Worm (Caenorhabditis elegans) whole organism, L1 larva: ENCODE results near the gene C14B9.8.

Source experiments
- C34B4.2 ChIP-seq: sonication (generic microtip); optimal IDR thresholded peaks from 2 replicates; lab custom pipeline; 2017; ENCODE audit warnings: mild to moderate bottlenecking, missing genetic modification characterization, missing compliant biosample characterization
- F16B12.6 ChIP-seq: fragments of 150-350 bp; optimal IDR thresholded peaks from 2 replicates; lab custom pipeline; 2014; ENCODE audit warnings: missing biosample characterization, missing genetic modification characterization
- Y116A8C.19 ChIP-seq: sonication (generic microtip); optimal IDR thresholded peaks from 2 replicates; lab custom pipeline; 2016; ENCODE audit warnings: missing compliant biosample characterization, missing genetic modification characterization, borderline replicate concordance
- alr-1 ChIP-seq: fragments of 200-800 bp; sonication (Bioruptor generic); optimal IDR thresholded peaks from 2 replicates; lab custom pipeline; 2018; ENCODE audit warnings: borderline replicate concordance, mild to moderate bottlenecking, missing genetic modification characterization, missing compliant biosample characterization
- blmp-1 ChIP-seq: fragments of 150-350 bp; optimal IDR thresholded peaks from 2 replicates; lab custom pipeline; 2014; ENCODE audit warnings: missing biosample characterization, missing genetic modification characterization
- ceh-63 ChIP-seq: fragments of 200-800 bp; sonication (Bioruptor generic); optimal IDR thresholded peaks from 2 replicates; lab custom pipeline; 2018; ENCODE audit warnings: mild to moderate bottlenecking, missing genetic modification characterization, missing compliant biosample characterization
- ceh-8 ChIP-seq: fragments of 200-800 bp; sonication (Bioruptor generic); optimal IDR thresholded peaks from 2 replicates; lab custom pipeline; 2018; ENCODE audit warnings: mild to moderate bottlenecking, missing genetic modification characterization, moderate library complexity, missing compliant biosample characterization
- ceh-82 ChIP-seq, 3 experiments: fragments of 150-350 bp in 1 of 3; sonication (generic microtip) in 2 of 3; optimal IDR thresholded peaks; 2 replicates each; lab custom pipeline; 2014 to 2017; ENCODE audit warnings: missing biosample characterization in 3 of 3, missing genetic modification characterization in 3 of 3
- efl-1 ChIP-seq, 4 experiments: fragments of 150-350 bp; optimal IDR thresholded peaks in 3 of 4; peaks in 1 of 4; 1 replicate in 1 of 4; 2 replicates in 3 of 4; lab custom pipeline; 2014; ENCODE audit warnings: missing biosample characterization in 2 of 4, missing genetic modification characterization in 2 of 4, missing genetic modification reagents in 2 of 4
- efl-3 ChIP-seq: fragments of 200-800 bp; sonication (Bioruptor generic); optimal IDR thresholded peaks from 2 replicates; lab custom pipeline; 2018; ENCODE audit warnings: mild to moderate bottlenecking, missing genetic modification characterization, missing compliant biosample characterization
- egl-13 ChIP-seq: sonication (generic microtip); optimal IDR thresholded peaks from 2 replicates; lab custom pipeline; 2016; ENCODE audit warnings: missing genotype, missing genetic modification reagents, missing genetic modification characterization, missing compliant biosample characterization
- egl-27 ChIP-seq, 2 experiments: fragments of 150-350 bp in 1 of 2; sonication (generic microtip); optimal IDR thresholded peaks; 3 replicates each; lab custom pipeline; 2017 to 2018; ENCODE audit warnings: missing biosample characterization in 2 of 2, missing genetic modification characterization in 2 of 2, missing genetic modification reagents in 2 of 2
- elt-2 ChIP-seq: sonication (generic microtip); optimal IDR thresholded peaks from 2 replicates; lab custom pipeline; 2016; ENCODE audit warnings: missing genetic modification characterization, mild to moderate bottlenecking, inconsistent platforms, missing compliant biosample characterization, missing genetic modification reagents
- elt-3 ChIP-seq, 6 experiments: fragments of 150-350 bp in 1 of 6; sonication (generic microtip); optimal IDR thresholded peaks; 2 replicates each; lab custom pipeline; 2017 to 2018; ENCODE audit warnings: missing biosample characterization in 6 of 6, missing genetic modification characterization in 6 of 6, inconsistent platforms in 1 of 6
- ets-5 ChIP-seq: fragments of 200-800 bp; sonication (Bioruptor generic); IDR thresholded peaks from 2 replicates; pipeline ENCODE4 v1.3.6; 2022; ENCODE audit warnings: missing genetic modification characterization, missing compliant biosample characterization
- fkh-4 ChIP-seq: sonication (generic microtip); optimal IDR thresholded peaks from 2 replicates; lab custom pipeline; 2016; ENCODE audit warnings: missing compliant biosample characterization, missing genetic modification characterization, borderline replicate concordance
- fkh-8 ChIP-seq: sonication (generic microtip); optimal IDR thresholded peaks from 2 replicates; lab custom pipeline; 2016; ENCODE audit warnings: mild to moderate bottlenecking, missing genetic modification characterization, missing compliant biosample characterization
- fos-1 ChIP-seq: fragments of 150-350 bp; optimal IDR thresholded peaks from 2 replicates; lab custom pipeline; 2014; ENCODE audit warnings: missing biosample characterization, missing genetic modification characterization
- hlh-17 ChIP-seq: fragments of 200-800 bp; sonication (Bioruptor generic); optimal IDR thresholded peaks from 2 replicates; lab custom pipeline; 2018; ENCODE audit warnings: missing genetic modification characterization, mild to moderate bottlenecking, missing compliant biosample characterization, moderate library complexity, borderline replicate concordance
- hpl-2 ChIP-seq: fragments of 150-350 bp; optimal IDR thresholded peaks from 2 replicates; lab custom pipeline; 2014; ENCODE audit warnings: missing biosample characterization, missing genetic modification reagents, missing genetic modification characterization
- irx-1 ChIP-seq: sonication (generic microtip); optimal IDR thresholded peaks from 2 replicates; lab custom pipeline; 2016; ENCODE audit warnings: missing genetic modification characterization, missing compliant biosample characterization
- jun-1 ChIP-seq: fragments of 150-350 bp; optimal IDR thresholded peaks from 2 replicates; lab custom pipeline; 2014; ENCODE audit warnings: missing biosample characterization, missing genetic modification reagents, missing genetic modification characterization
- lin-14 ChIP-seq: fragments of 200-800 bp; sonication (Bioruptor generic); optimal IDR thresholded peaks from 2 replicates; lab custom pipeline; 2018; ENCODE audit warnings: mild to moderate bottlenecking, missing genetic modification characterization, moderate library complexity, missing compliant biosample characterization
- lin-15B ChIP-seq: fragments of 150-350 bp; sonication (generic microtip); optimal IDR thresholded peaks from 3 replicates; lab custom pipeline; 2014; ENCODE audit warnings: missing biosample characterization, missing genetic modification characterization
- lin-35 ChIP-seq, 2 experiments: fragments of 150-350 bp; optimal IDR thresholded peaks; 2 replicates each; lab custom pipeline; 2014; ENCODE audit warnings: missing biosample characterization in 2 of 2, missing genetic modification characterization in 2 of 2, missing genetic modification reagents in 2 of 2
- lin-39 ChIP-seq: fragments of 150-350 bp; optimal IDR thresholded peaks from 2 replicates; lab custom pipeline; 2014; ENCODE audit warnings: missing biosample characterization, missing genetic modification reagents, missing genetic modification characterization
- lir-3 ChIP-seq: sonication (generic microtip); optimal IDR thresholded peaks from 2 replicates; lab custom pipeline; 2016; ENCODE audit warnings: mild to moderate bottlenecking, missing genetic modification characterization, moderate library complexity, missing compliant biosample characterization; ENCODE audit not compliant: poor library complexity
- mab-9 ChIP-seq: fragments of 200-800 bp; sonication (Bioruptor generic); IDR thresholded peaks from 2 replicates; pipeline ENCODE4 v1.3.6; 2022; ENCODE audit warnings: missing genetic modification reagents, missing genetic modification characterization, missing compliant biosample characterization
- mdl-1 ChIP-seq, 2 experiments: fragments of 150-350 bp; optimal IDR thresholded peaks; 2 replicates each; lab custom pipeline; 2014 to 2017; ENCODE audit warnings: missing biosample characterization in 2 of 2, missing genetic modification characterization in 2 of 2, inconsistent platforms in 1 of 2
- mep-1 ChIP-seq: fragments of 150-350 bp; optimal IDR thresholded peaks from 2 replicates; lab custom pipeline; 2014; ENCODE audit warnings: missing biosample characterization, missing genetic modification characterization
- nhr-12 ChIP-seq: sonication (generic microtip); optimal IDR thresholded peaks from 2 replicates; lab custom pipeline; 2017; ENCODE audit warnings: missing biosample characterization, missing genetic modification characterization
- nhr-19 ChIP-seq: fragments of 200-800 bp; sonication (Bioruptor generic); conservative IDR thresholded peaks from 2 replicates; pipeline ENCODE4 v1.3.6; 2022; ENCODE audit warnings: missing genetic modification characterization, missing compliant biosample characterization
- nhr-20 ChIP-seq: sonication (generic microtip); optimal IDR thresholded peaks from 2 replicates; lab custom pipeline; 2016; ENCODE audit warnings: mild to moderate bottlenecking, missing genetic modification characterization, missing compliant biosample characterization
- nhr-237 ChIP-seq: fragments of 150-350 bp; optimal IDR thresholded peaks from 2 replicates; lab custom pipeline; 2014; ENCODE audit warnings: missing biosample characterization, missing genetic modification characterization
- nhr-28 ChIP-seq: fragments of 150-350 bp; optimal IDR thresholded peaks from 2 replicates; lab custom pipeline; 2014; ENCODE audit warnings: missing biosample characterization, missing genetic modification characterization
- nhr-71 ChIP-seq: sonication (generic microtip); optimal IDR thresholded peaks from 2 replicates; lab custom pipeline; 2016; ENCODE audit warnings: mild to moderate bottlenecking, missing genetic modification characterization, moderate library complexity, missing compliant biosample characterization
- pax-3 ChIP-seq: fragments of 200-800 bp; sonication (Bioruptor generic); optimal IDR thresholded peaks from 2 replicates; lab custom pipeline; 2018; ENCODE audit warnings: mild to moderate bottlenecking, missing genetic modification characterization, moderate library complexity, missing compliant biosample characterization
- rnt-1 ChIP-seq: sonication (generic microtip); optimal IDR thresholded peaks from 2 replicates; lab custom pipeline; 2016; ENCODE audit warnings: mild to moderate bottlenecking, missing genetic modification characterization, moderate library complexity, missing compliant biosample characterization
- skn-1 ChIP-seq: fragments of 150-350 bp; optimal IDR thresholded peaks from 2 replicates; lab custom pipeline; 2014; ENCODE audit warnings: missing biosample characterization, missing genetic modification characterization
- snpc-4 ChIP-seq: fragments of 150-350 bp; optimal IDR thresholded peaks from 2 replicates; lab custom pipeline; 2014; ENCODE audit warnings: missing biosample characterization, missing genetic modification characterization
- sox-4 ChIP-seq: sonication (generic microtip); optimal IDR thresholded peaks from 2 replicates; lab custom pipeline; 2016; ENCODE audit warnings: missing genetic modification characterization, missing compliant biosample characterization
- sptf-1 ChIP-seq: fragments of 150-350 bp; optimal IDR thresholded peaks from 2 replicates; lab custom pipeline; 2014; ENCODE audit warnings: missing biosample characterization, missing genetic modification characterization
- sup-37 ChIP-seq: fragments of 200-800 bp; sonication (Bioruptor generic); optimal IDR thresholded peaks from 2 replicates; lab custom pipeline; 2018; ENCODE audit warnings: mild to moderate bottlenecking, missing genetic modification characterization, missing compliant biosample characterization
- tbx-2 ChIP-seq: sonication (generic microtip); optimal IDR thresholded peaks from 2 replicates; lab custom pipeline; 2016; ENCODE audit warnings: missing genetic modification characterization, missing compliant biosample characterization
- unc-130 ChIP-seq: fragments of 150-350 bp; optimal IDR thresholded peaks from 2 replicates; lab custom pipeline; 2017; ENCODE audit warnings: missing biosample characterization, missing genetic modification characterization, inconsistent platforms
- unc-98 ChIP-seq: fragments of 200-800 bp; sonication (Bioruptor generic); IDR thresholded peaks from 2 replicates; pipeline ENCODE4 v1.3.6; 2022; ENCODE audit warnings: missing genetic modification characterization, missing compliant biosample characterization
- xbp-1 ChIP-seq: sonication (generic microtip); optimal IDR thresholded peaks from 2 replicates; lab custom pipeline; 2016; ENCODE audit warnings: missing genetic modification characterization, missing compliant biosample characterization
- ztf-4 ChIP-seq: fragments of 150-350 bp; optimal IDR thresholded peaks from 2 replicates; lab custom pipeline; 2014; ENCODE audit warnings: missing biosample characterization, missing genetic modification characterization

C14B9.8 gene

ce11 chrIII:8111347-8111746 lies 33.1 kb downstream of the C14B9.8 start:
- TF ChIP-seq egl-27 (tag; optimal IDR thresholded peaks at IDR 0.05; lab: Kevin White, UChicago) = no peak
- TF ChIP-seq mdl-1 (tag; optimal IDR thresholded peaks at IDR 0.05; lab: Kevin White, UChicago) = no peak
- TF ChIP-seq efl-1 (optimal IDR thresholded peaks at IDR 0.05; lab: Kevin White, UChicago) = no peak
- TF ChIP-seq efl-1 (GFP tag; optimal IDR thresholded peaks at IDR 0.05 in 1 of 2; lab: Kevin White, UChicago) = peak in 1 of 2 experiments; percentile 24
- no peak for TF ChIP-seq nhr-28 (tag; lab: Kevin White, UChicago)
- TF ChIP-seq C34B4.2 (tag; lab: Kevin White, UChicago) = no peak
- no peak for TF ChIP-seq unc-98 (GFP tag; lab: Robert Waterston, UW)
- TF ChIP-seq ets-5 (GFP tag; lab: Robert Waterston, UW) = no peak

- no peak for TF ChIP-seq nhr-28 (tag; lab: Kevin White, UChicago)
- peak; percentile 65 for TF ChIP-seq lin-14 (GFP tag; lab: Kevin White, UChicago)
- no peak for TF ChIP-seq lin-15B
- peak; percentile 20 for TF ChIP-seq ceh-8
- no peak for TF ChIP-seq sptf-1 (tag; lab: Kevin White, UChicago)
- TF ChIP-seq skn-1 (tag; lab: Kevin White, UChicago) = peak; percentile 76
- no peak for TF ChIP-seq lin-39 (tag; lab: Kevin White, UChicago)
- TF ChIP-seq xbp-1 = peak; percentile 68
- TF ChIP-seq egl-27 (tag; optimal IDR thresholded peaks at IDR 0.05; lab: Kevin White, UChicago) = peak in 1 of 2 experiments; percentile 9
- TF ChIP-seq lir-3 (tag; lab: Kevin White, UChicago) = peak; percentile 41
- no peak for TF ChIP-seq ceh-63 (GFP tag; lab: Kevin White, UChicago)
- peak; percentile 31 for TF ChIP-seq sup-37 (GFP tag; lab: Kevin White, UChicago)
- TF ChIP-seq elt-3 (tag; optimal IDR thresholded peaks at IDR 0.05; lab: Kevin White, UChicago) = peak in 2 of 6 experiments; percentile 22 to 24
- peak; percentile 42 for TF ChIP-seq jun-1 (tag; lab: Kevin White, UChicago)
- peak; percentile 74 for TF ChIP-seq nhr-19 (GFP tag; lab: Robert Waterston, UW)
- TF ChIP-seq nhr-237 = no peak
- TF ChIP-seq ets-5 (GFP tag; lab: Robert Waterston, UW) = no peak
- peak; percentile 67 for TF ChIP-seq tbx-2
- TF ChIP-seq F16B12.6 (tag; lab: Kevin White, UChicago) = peak; percentile 11
- peak; percentile 55 for TF ChIP-seq pax-3 (tag; lab: Kevin White, UChicago)
- peak in 1 of 2 experiments; percentile 80 for TF ChIP-seq mdl-1 (tag; optimal IDR thresholded peaks at IDR 0.05; lab: Kevin White, UChicago)
- peak; percentile 75 for TF ChIP-seq mep-1
- peak; percentile 66 to 85 for TF ChIP-seq lin-35 (GFP tag; optimal IDR thresholded peaks at IDR 0.05; lab: Kevin White, UChicago)
- peak; percentile 81 for TF ChIP-seq nhr-71 (tag; lab: Kevin White, UChicago)
- TF ChIP-seq hpl-2 = no peak
- no peak for TF ChIP-seq alr-1 (tag; lab: Kevin White, UChicago)
- TF ChIP-seq rnt-1 (tag; lab: Kevin White, UChicago) = peak; percentile 86
- peak; percentile 78 for TF ChIP-seq nhr-20 (tag; lab: Kevin White, UChicago)
- TF ChIP-seq irx-1 (tag; lab: Kevin White, UChicago) = peak; percentile 55
- TF ChIP-seq unc-130 = peak; percentile 49
- no peak for TF ChIP-seq fkh-4
- TF ChIP-seq elt-2 (tag; lab: Kevin White, UChicago) = no peak
- TF ChIP-seq egl-13 (tag; lab: Kevin White, UChicago) = peak; percentile 44
- peak; percentile 24 for TF ChIP-seq snpc-4 (tag; lab: Kevin White, UChicago)
- TF ChIP-seq sox-4 (tag; lab: Kevin White, UChicago) = no peak
- peak; percentile 19 for TF ChIP-seq blmp-1 (tag; lab: Kevin White, UChicago)
- TF ChIP-seq nhr-12 = no peak
- 0 out of 2 replicates have a peak, but pooled peaks have one; percentile 24 for TF ChIP-seq mab-9 (GFP tag; lab: Robert Waterston, UW)
- no peak for TF ChIP-seq ztf-4 (tag; lab: Kevin White, UChicago)
- no peak for TF ChIP-seq Y116A8C.19
- TF ChIP-seq ceh-82 (tag; optimal IDR thresholded peaks at IDR 0.05; lab: Kevin White, UChicago) = peak in 2 of 3 experiments; percentile 32 to 74
- TF ChIP-seq fkh-8 (tag; lab: Kevin White, UChicago) = peak; percentile 80
- TF ChIP-seq hlh-17 (GFP tag; lab: Kevin White, UChicago) = no peak
- TF ChIP-seq fos-1 (tag; lab: Kevin White, UChicago) = peak; percentile 37
- no peak for TF ChIP-seq efl-3
Measured at ce11 chrIII:8109459-8110057, 34.9 kb downstream of the C14B9.8 start.
